Worm (Caenorhabditis elegans): ENCODE results near the gene tag-191.

Gene tag-191

ce11 chrV:14536274-14536673 lies at the start of gene tag-191:
Gene tag-191, minus strand, starts transcription at chrV:14536374.
- TF ChIP-seq tra-4 (tag; optimal IDR thresholded peaks at IDR 0.05) = no peak
- TF ChIP-seq hmbx-1 (tag; optimal IDR thresholded peaks at IDR 0.05) = no peak
- TF ChIP-seq hmg-4 (GFP tag; optimal IDR thresholded peaks at IDR 0.05) = no peak
- no peak for TF ChIP-seq ceh-36 (tag; optimal IDR thresholded peaks at IDR 0.05)
- TF ChIP-seq ama-1 (optimal IDR thresholded peaks at IDR 0.05) = no peak
- TF ChIP-seq ets-7 (tag; optimal IDR thresholded peaks at IDR 0.05) = no peak
- TF ChIP-seq scrt-1 (GFP tag; IDR thresholded peaks at IDR 0.05) = no peak
- no peak for TF ChIP-seq flt-1 (GFP tag; IDR thresholded peaks at IDR 0.05)
- no peak for TF ChIP-seq ceh-13 (GFP tag; optimal IDR thresholded peaks at IDR 0.05)

- TF ChIP-seq F13C5.2 (tag; optimal IDR thresholded peaks at IDR 0.05) (no peak), sea-1 (GFP tag; conservative IDR thresholded peaks at IDR 0.05) (no peak), aly-1 (tag; optimal IDR thresholded peaks at IDR 0.05) (no peak), tbx-11 (GFP tag; IDR thresholded peaks at IDR 0.05) (no peak), scrt-1 (GFP tag; IDR thresholded peaks at IDR 0.05) (no peak), ets-7 (tag; optimal IDR thresholded peaks at IDR 0.05) (no peak), flt-1 (GFP tag; IDR thresholded peaks at IDR 0.05) (no peak), ceh-13 (GFP tag; optimal IDR thresholded peaks at IDR 0.05) (no peak), ama-1 (optimal IDR thresholded peaks at IDR 0.05) (no peak), ceh-36 (tag; optimal IDR thresholded peaks at IDR 0.05) (no peak), hmbx-1 (tag; optimal IDR thresholded peaks at IDR 0.05) (no peak), B0310.2 (tag; optimal IDR thresholded peaks at IDR 0.05) (no peak), hnd-1 (tag; optimal IDR thresholded peaks at IDR 0.05) (no peak), hmg-4 (GFP tag; optimal IDR thresholded peaks at IDR 0.05) (no peak), tbx-37 (GFP tag; conservative IDR thresholded peaks at IDR 0.05) (no peak), tra-4 (tag; optimal IDR thresholded peaks at IDR 0.05) (no peak), pes-1 (GFP tag; IDR thresholded peaks at IDR 0.05) (no peak)
Observed at ce11 chrV:14585351-14585750, 49.2 kb upstream of the tag-191 start, which contains the start of gene Y40H4A.2. Gene Y40H4A.2, minus strand, starts transcription at chrV:14585451.

DNA sequence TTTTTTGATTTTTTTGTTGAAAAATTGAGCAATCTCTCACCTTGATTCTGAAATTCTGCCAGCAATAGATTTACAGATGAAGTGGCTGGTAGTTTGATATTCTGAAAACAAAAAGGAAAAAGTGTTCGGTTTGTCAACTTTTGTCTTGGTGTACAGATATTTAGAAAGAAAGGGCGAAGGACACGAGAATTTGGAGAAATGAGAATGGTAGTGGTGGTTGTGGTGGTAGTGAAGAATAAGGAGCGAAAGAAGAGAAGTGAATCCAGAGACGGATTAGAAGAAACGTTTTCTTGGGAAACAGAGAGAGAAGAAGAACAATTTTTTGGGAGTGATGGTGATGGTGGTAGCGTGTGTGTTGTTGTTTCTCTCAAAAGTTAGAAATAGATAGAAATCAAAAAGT lies 43.4 kb upstream of the tag-191 start, which contains the start of gene gar-3:
Gene gar-3, minus strand, starts transcription at position 101 of the 400 bp plus-strand sequence.
- TF ChIP-seq aly-1 (tag; optimal IDR thresholded peaks at IDR 0.05) (no peak), ceh-36 (tag; optimal IDR thresholded peaks at IDR 0.05) (no peak), tbx-11 (GFP tag; IDR thresholded peaks at IDR 0.05) (no peak), hmbx-1 (tag; optimal IDR thresholded peaks at IDR 0.05) (no peak), ama-1 (optimal IDR thresholded peaks at IDR 0.05) (no peak), pes-1 (GFP tag; IDR thresholded peaks at IDR 0.05) (no peak)

DNA sequence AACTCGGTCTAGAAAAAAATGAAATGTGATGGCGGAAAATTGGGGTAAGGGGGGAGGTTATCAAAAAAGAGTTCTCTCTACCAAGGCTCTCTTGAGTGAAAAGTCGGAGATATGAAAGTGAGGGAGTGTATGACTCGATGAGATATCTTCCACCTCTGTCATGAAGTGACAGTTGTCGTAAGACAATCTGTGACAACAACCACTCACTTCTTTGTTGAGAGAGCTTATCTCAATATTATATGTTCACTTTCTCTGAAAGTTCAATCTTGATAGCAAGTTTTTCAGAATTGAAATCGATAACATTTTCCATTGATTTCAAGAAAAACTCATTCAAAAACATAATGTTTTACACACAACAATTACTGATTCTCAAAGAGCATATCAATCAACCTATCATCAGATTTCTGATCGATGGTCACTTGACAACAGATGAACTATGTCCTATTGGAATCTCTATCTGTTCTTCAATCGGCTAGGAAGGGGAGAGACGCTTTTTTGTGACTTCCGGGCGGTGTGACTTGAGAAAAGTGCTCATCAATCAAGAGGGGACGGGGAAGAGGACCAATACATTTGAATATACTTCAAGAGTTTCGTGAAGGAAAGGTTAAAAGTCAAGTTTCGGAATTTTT lies 40.7 kb upstream of the tag-191 start:
- TF ChIP-seq pes-1 (GFP tag; IDR thresholded peaks at IDR 0.05) = no peak
- TF ChIP-seq tra-4 (tag; optimal IDR thresholded peaks at IDR 0.05) = no peak
- TF ChIP-seq scrt-1 (GFP tag; IDR thresholded peaks at IDR 0.05) = no peak
- no peak for TF ChIP-seq sea-1 (GFP tag; conservative IDR thresholded peaks at IDR 0.05)
- no peak for TF ChIP-seq aly-1 (tag; optimal IDR thresholded peaks at IDR 0.05)
- no peak for TF ChIP-seq B0310.2 (tag; optimal IDR thresholded peaks at IDR 0.05)
- TF ChIP-seq ceh-36 (tag; optimal IDR thresholded peaks at IDR 0.05) = no peak
- no peak for TF ChIP-seq ama-1 (optimal IDR thresholded peaks at IDR 0.05)
- no peak for TF ChIP-seq ets-7 (tag; optimal IDR thresholded peaks at IDR 0.05)
- TF ChIP-seq tbx-37 (GFP tag; conservative IDR thresholded peaks at IDR 0.05) = no peak
- TF ChIP-seq ceh-13 (GFP tag; optimal IDR thresholded peaks at IDR 0.05) = no peak
- no peak for TF ChIP-seq tbx-11 (GFP tag; IDR thresholded peaks at IDR 0.05)
- TF ChIP-seq F13C5.2 (tag; optimal IDR thresholded peaks at IDR 0.05) = no peak
- TF ChIP-seq hnd-1 (tag; optimal IDR thresholded peaks at IDR 0.05) = no peak
- TF ChIP-seq flt-1 (GFP tag; IDR thresholded peaks at IDR 0.05) = no peak
- no peak for TF ChIP-seq hmg-4 (GFP tag; optimal IDR thresholded peaks at IDR 0.05)

- no peak for TF ChIP-seq hmg-4 (GFP tag; optimal IDR thresholded peaks at IDR 0.05)
- no peak for TF ChIP-seq tbx-11 (GFP tag; IDR thresholded peaks at IDR 0.05)
- no peak for TF ChIP-seq aly-1 (tag; optimal IDR thresholded peaks at IDR 0.05)
- TF ChIP-seq B0310.2 (tag; optimal IDR thresholded peaks at IDR 0.05) = no peak
- TF ChIP-seq ceh-13 (GFP tag; optimal IDR thresholded peaks at IDR 0.05) = no peak
- TF ChIP-seq scrt-1 (GFP tag; IDR thresholded peaks at IDR 0.05) = no peak
- no peak for TF ChIP-seq hmbx-1 (tag; optimal IDR thresholded peaks at IDR 0.05)
- no peak for TF ChIP-seq sea-1 (GFP tag; conservative IDR thresholded peaks at IDR 0.05)
Observed at ce11 chrV:14562589-14562988, 26.4 kb upstream of the tag-191 start, which contains the start of gene C53A5.11. Gene C53A5.11, plus strand, starts transcription at chrV:14562889.

DNA sequence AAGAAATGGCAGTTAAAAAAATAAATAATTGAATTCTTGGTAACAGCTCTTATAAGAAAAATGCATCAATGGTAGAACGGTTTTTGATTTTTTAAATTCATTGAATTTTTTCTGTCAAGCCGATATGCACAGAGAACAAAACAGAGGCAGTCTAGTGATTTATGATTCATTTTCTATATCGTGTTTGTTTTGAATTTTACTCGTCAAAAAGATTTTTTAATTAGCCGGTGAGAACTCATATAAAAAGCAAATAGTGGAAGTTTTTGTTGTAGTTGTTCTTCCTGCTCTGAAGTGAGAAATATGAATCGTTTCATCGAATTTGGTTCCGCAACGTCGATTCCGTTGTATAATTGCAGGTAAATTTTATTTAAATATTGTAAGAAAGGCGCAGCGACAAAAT lies 23.1 kb upstream of the tag-191 start, which contains the start of gene srt-32:
Gene srt-32, plus strand, starts transcription at position 301 of the 400 bp plus-strand sequence.
- TF ChIP-seq flt-1 (GFP tag; IDR thresholded peaks at IDR 0.05) (no peak), ama-1 (optimal IDR thresholded peaks at IDR 0.05) (no peak), B0310.2 (tag; optimal IDR thresholded peaks at IDR 0.05) (no peak), hmbx-1 (tag; optimal IDR thresholded peaks at IDR 0.05) (no peak), scrt-1 (GFP tag; IDR thresholded peaks at IDR 0.05) (no peak), tbx-37 (GFP tag; conservative IDR thresholded peaks at IDR 0.05) (no peak), sea-1 (GFP tag; conservative IDR thresholded peaks at IDR 0.05) (no peak), pes-1 (GFP tag; IDR thresholded peaks at IDR 0.05) (no peak), tra-4 (tag; optimal IDR thresholded peaks at IDR 0.05) (no peak), tbx-11 (GFP tag; IDR thresholded peaks at IDR 0.05) (no peak), hnd-1 (tag; optimal IDR thresholded peaks at IDR 0.05) (no peak), hmg-4 (GFP tag; optimal IDR thresholded peaks at IDR 0.05) (no peak), F13C5.2 (tag; optimal IDR thresholded peaks at IDR 0.05) (no peak), ceh-36 (tag; optimal IDR thresholded peaks at IDR 0.05) (no peak), aly-1 (tag; optimal IDR thresholded peaks at IDR 0.05) (no peak), ceh-13 (GFP tag; optimal IDR thresholded peaks at IDR 0.05) (no peak), ets-7 (tag; optimal IDR thresholded peaks at IDR 0.05) (no peak)

DNA sequence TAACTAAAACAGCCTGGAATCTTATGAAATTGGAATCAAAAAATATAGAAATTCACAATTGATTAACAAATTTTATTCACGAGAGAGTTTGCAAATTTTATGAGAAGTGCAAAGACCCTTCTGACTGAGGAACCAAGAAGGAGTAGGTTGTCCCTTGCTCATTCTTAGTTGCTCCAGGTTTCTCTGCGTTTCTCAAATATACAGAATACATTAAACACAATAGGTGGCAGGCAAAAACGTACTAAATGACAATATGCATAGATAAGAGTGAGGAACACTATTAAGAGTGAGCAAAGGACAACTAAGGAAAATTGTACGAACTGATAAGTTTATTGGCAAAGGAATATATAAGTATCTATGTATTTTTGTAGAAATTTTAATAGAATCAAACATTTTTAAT lies 22.6 kb upstream of the tag-191 start, which contains the start of gene C53A5.9:
Gene C53A5.9, minus strand, starts transcription at position 101 of the 400 bp plus-strand sequence.
- TF ChIP-seq B0310.2 (tag; optimal IDR thresholded peaks at IDR 0.05) = no peak
- TF ChIP-seq scrt-1 (GFP tag; IDR thresholded peaks at IDR 0.05) = no peak
- TF ChIP-seq sea-1 (GFP tag; conservative IDR thresholded peaks at IDR 0.05) = no peak
- TF ChIP-seq hmbx-1 (tag; optimal IDR thresholded peaks at IDR 0.05) = no peak
- TF ChIP-seq tbx-11 (GFP tag; IDR thresholded peaks at IDR 0.05) = no peak
- TF ChIP-seq ama-1 (optimal IDR thresholded peaks at IDR 0.05) = no peak
- TF ChIP-seq hnd-1 (tag; optimal IDR thresholded peaks at IDR 0.05) = no peak
- TF ChIP-seq ets-7 (tag; optimal IDR thresholded peaks at IDR 0.05) = no peak
- TF ChIP-seq ceh-36 (tag; optimal IDR thresholded peaks at IDR 0.05) = no peak
- TF ChIP-seq pes-1 (GFP tag; IDR thresholded peaks at IDR 0.05) = no peak
- TF ChIP-seq tbx-37 (GFP tag; conservative IDR thresholded peaks at IDR 0.05) = no peak
- TF ChIP-seq F13C5.2 (tag; optimal IDR thresholded peaks at IDR 0.05) = no peak
- no peak for TF ChIP-seq flt-1 (GFP tag; IDR thresholded peaks at IDR 0.05)
- no peak for TF ChIP-seq aly-1 (tag; optimal IDR thresholded peaks at IDR 0.05)
- TF ChIP-seq ceh-13 (GFP tag; optimal IDR thresholded peaks at IDR 0.05) = no peak
- no peak for TF ChIP-seq hmg-4 (GFP tag; optimal IDR thresholded peaks at IDR 0.05)
- TF ChIP-seq tra-4 (tag; optimal IDR thresholded peaks at IDR 0.05) = no peak
